Fruit fly (Drosophila melanogaster): ENCODE results near the gene scaf6.

dm6 chr3L:16988526-16988925, 53.8 kb downstream of the scaf6 start:
- TF ChIP-seq EcR (GFP tag; optimal IDR thresholded peaks at IDR 0.05) (no peak), Dll (optimal IDR thresholded peaks at IDR 0.05) (no peak), CG8478 (optimal IDR thresholded peaks at IDR 0.05) (no peak), pan (optimal IDR thresholded peaks at IDR 0.05) (no peak), psq (optimal IDR thresholded peaks at IDR 0.05) (no peak), usp (GFP tag; optimal IDR thresholded peaks at IDR 0.05) (no peak)
